Worm (Caenorhabditis elegans) whole organism, midembryonic: ENCODE results near the gene F14F3.4.

Source experiments
- T22C8.4 ChIP-seq: fragments of 200-800 bp; sonication (Bioruptor generic); IDR thresholded peaks from 2 replicates; pipeline ENCODE4 v1.3.6; 2022; ENCODE audit warnings: missing genetic modification characterization, missing compliant biosample characterization
- cog-1 ChIP-seq: sonication (generic microtip); optimal IDR thresholded peaks from 2 replicates; lab custom pipeline; 2016; ENCODE audit warnings: missing genetic modification characterization, missing compliant biosample characterization
- med-1 ChIP-seq: sonication (generic microtip); optimal IDR thresholded peaks from 2 replicates; lab custom pipeline; 2017; ENCODE audit warnings: missing genetic modification characterization, mild to moderate bottlenecking, missing compliant biosample characterization, antibody characterized with exemption, missing genetic modification reagents; ENCODE audit not compliant: insufficient read depth

ce11 chrX:10505193-10505592 lies 16.0 kb downstream of the F14F3.4 start:
- TF ChIP-seq med-1 (GFP tag; lab: Kevin White, UChicago) = no peak
- no peak for TF ChIP-seq cog-1 (tag; lab: Kevin White, UChicago)
- TF ChIP-seq T22C8.4 (GFP tag; lab: Robert Waterston, UW) = no peak
